Fruit fly (Drosophila melanogaster) whole organism, embryonic: ENCODE results near the gene CG6051.

Experiments used
- Blimp-1 ChIP-seq: fragments of 200-800 bp; sonication (Bioruptor generic); optimal IDR thresholded peaks from 3 replicates; lab custom pipeline; 2018; ENCODE audit warnings: missing biosample characterization, missing genetic modification characterization, mild to moderate bottlenecking, moderate library complexity, missing genetic modification reagents
- CG10267 ChIP-seq: fragments of 200-800 bp; sonication (Bioruptor generic); optimal IDR thresholded peaks from 2 replicates; lab custom pipeline; 2018; ENCODE audit warnings: missing biosample characterization, mild to moderate bottlenecking, missing genetic modification characterization, moderate library complexity
- CG13424 ChIP-seq: fragments of 200-800 bp; sonication (Bioruptor generic); optimal IDR thresholded peaks from 2 replicates; lab custom pipeline; 2019; ENCODE audit warnings: missing biosample characterization, mild to moderate bottlenecking, missing genetic modification characterization, moderate library complexity
- CG15696 ChIP-seq: fragments of 200-800 bp; sonication (Bioruptor generic); optimal IDR thresholded peaks from 2 replicates; lab custom pipeline; 2019; ENCODE audit warnings: missing biosample characterization, mild to moderate bottlenecking, missing genetic modification characterization, moderate library complexity
- CG17359 ChIP-seq: fragments of 200-800 bp; sonication (Bioruptor generic); optimal IDR thresholded peaks from 3 replicates; lab custom pipeline; 2018; ENCODE audit warnings: missing biosample characterization, mild to moderate bottlenecking, missing genetic modification characterization, moderate library complexity
- CG18262 ChIP-seq: fragments of 200-800 bp; optimal IDR thresholded peaks from 3 replicates; lab custom pipeline; 2019; ENCODE audit warnings: missing biosample characterization, mild to moderate bottlenecking, missing genetic modification characterization, moderate library complexity
- CG2678 ChIP-seq: fragments of 200-800 bp; sonication (Bioruptor generic); optimal IDR thresholded peaks from 3 replicates; lab custom pipeline; 2019; ENCODE audit warnings: missing biosample characterization, mild to moderate bottlenecking, missing genetic modification characterization, moderate library complexity
- CG30431 ChIP-seq: fragments of 200-800 bp; sonication (Bioruptor generic); optimal IDR thresholded peaks from 2 replicates; lab custom pipeline; 2017; ENCODE audit warnings: missing biosample characterization, missing genetic modification characterization
- CG34422 ChIP-seq: fragments of 200-800 bp; sonication (Bioruptor generic); IDR thresholded peaks from 3 replicates; pipeline ENCODE4 v1.3.6; 2022; ENCODE audit warnings: missing biosample characterization, missing genetic modification characterization
- CG4328 ChIP-seq: fragments of 200-800 bp; sonication (Bioruptor generic); optimal IDR thresholded peaks from 3 replicates; lab custom pipeline; 2017; ENCODE audit warnings: missing biosample characterization, missing genetic modification reagents, missing genetic modification characterization
- CG4360 ChIP-seq: fragments of 200-800 bp; sonication (Bioruptor generic); IDR thresholded peaks from 2 replicates; pipeline ENCODE4 v1.3.6; 2022; ENCODE audit warnings: missing biosample characterization, missing genetic modification characterization
- CG4820 ChIP-seq: fragments of 200-800 bp; sonication (Bioruptor generic); optimal IDR thresholded peaks from 3 replicates; lab custom pipeline; 2016; ENCODE audit warnings: missing biosample characterization, missing genetic modification characterization
- CG6813 ChIP-seq: fragments of 200-800 bp; sonication (Bioruptor generic); optimal IDR thresholded peaks from 2 replicates; lab custom pipeline; 2017; ENCODE audit warnings: missing biosample characterization, missing genetic modification characterization, mild to moderate bottlenecking, moderate library complexity, missing genetic modification reagents
- CG7271 ChIP-seq: fragments of 200-800 bp; sonication (Bioruptor generic); optimal IDR thresholded peaks from 2 replicates; lab custom pipeline; 2018; ENCODE audit warnings: missing biosample characterization, mild to moderate bottlenecking, missing genetic modification characterization, moderate library complexity
- CG7839 ChIP-seq: fragments of 200-800 bp; sonication (Bioruptor generic); optimal IDR thresholded peaks from 3 replicates; lab custom pipeline; 2018; ENCODE audit warnings: missing biosample characterization, mild to moderate bottlenecking, missing genetic modification characterization, moderate library complexity
- CG8281 ChIP-seq: fragments of 200-800 bp; sonication (Bioruptor generic); optimal IDR thresholded peaks from 2 replicates; lab custom pipeline; 2018; ENCODE audit warnings: missing biosample characterization, mild to moderate bottlenecking, missing genetic modification characterization, moderate library complexity
- CrebB ChIP-seq: fragments of 200-800 bp; sonication (Bioruptor generic); optimal IDR thresholded peaks from 3 replicates; lab custom pipeline; 2018; ENCODE audit warnings: missing biosample characterization, mild to moderate bottlenecking, missing genetic modification characterization
- HHEX ChIP-seq: fragments of 200-800 bp; sonication (Bioruptor generic); optimal IDR thresholded peaks from 3 replicates; lab custom pipeline; 2017; ENCODE audit warnings: missing biosample characterization, mild to moderate bottlenecking, missing genetic modification characterization, missing genetic modification reagents
- Hand ChIP-seq: fragments of 200-800 bp; sonication (Bioruptor generic); optimal IDR thresholded peaks from 2 replicates; lab custom pipeline; 2017; ENCODE audit warnings: mild to moderate bottlenecking, missing biosample characterization, missing genetic modification reagents, missing genetic modification characterization
- Hr78 ChIP-seq, 2 experiments: fragments of 200-800 bp in 1 of 2; fragments of >200 bp in 1 of 2; sonication (Bioruptor generic) in 1 of 2; optimal IDR thresholded peaks; 2 replicates each; lab custom pipeline; 2017 to 2019; ENCODE audit warnings: missing biosample characterization in 2 of 2, missing genetic modification characterization in 2 of 2, mild to moderate bottlenecking in 1 of 2, moderate library complexity in 1 of 2
- Med ChIP-seq: fragments of 200-800 bp; sonication (Bioruptor generic); peaks from one replicate; lab custom pipeline; 2016; ENCODE audit warnings: missing biosample characterization, missing genetic modification characterization, mild to moderate bottlenecking, inconsistent platforms, moderate library complexity
- Oli ChIP-seq: fragments of 200-800 bp; sonication (Bioruptor generic); optimal IDR thresholded peaks from 2 replicates; lab custom pipeline; 2018; ENCODE audit warnings: missing biosample characterization, mild to moderate bottlenecking, missing genetic modification characterization, moderate library complexity
- Ssrp ChIP-seq: fragments of 200-800 bp; sonication (Bioruptor generic); optimal IDR thresholded peaks from 2 replicates; lab custom pipeline; 2018; ENCODE audit warnings: missing biosample characterization, mild to moderate bottlenecking, missing genetic modification characterization, moderate library complexity
- Xbp1 ChIP-seq: fragments of 200-800 bp; sonication (Bioruptor generic); optimal IDR thresholded peaks from 3 replicates; lab custom pipeline; 2016; ENCODE audit warnings: missing biosample characterization, mild to moderate bottlenecking, missing genetic modification characterization
- ab ChIP-seq: fragments of 200-800 bp; sonication (Bioruptor generic); optimal IDR thresholded peaks from 2 replicates; lab custom pipeline; 2016; ENCODE audit warnings: missing biosample characterization, missing genetic modification characterization
- abd-A ChIP-seq: fragments of 200-800 bp; sonication (Bioruptor generic); optimal IDR thresholded peaks from 3 replicates; lab custom pipeline; 2019; ENCODE audit warnings: missing biosample characterization, mild to moderate bottlenecking, missing genetic modification characterization, moderate library complexity
- az2 ChIP-seq: fragments of 200-800 bp; sonication (Bioruptor generic); optimal IDR thresholded peaks from 3 replicates; lab custom pipeline; 2016; ENCODE audit warnings: missing biosample characterization, missing genetic modification characterization
- bsh ChIP-seq, 2 experiments: fragments of 200-800 bp; sonication (Bioruptor generic); optimal IDR thresholded peaks; 2 replicates each; lab custom pipeline; 2017 to 2018; ENCODE audit warnings: mild to moderate bottlenecking in 2 of 2, missing biosample characterization in 2 of 2, missing genetic modification characterization in 2 of 2, moderate library complexity in 1 of 2
- cas ChIP-seq: fragments of 200-800 bp; sonication (Bioruptor generic); IDR thresholded peaks from 2 replicates; pipeline ENCODE4 v1.3.6; 2022; ENCODE audit warnings: missing biosample characterization, missing genetic modification characterization
- croc ChIP-seq: fragments of 200-800 bp; sonication (Bioruptor generic); conservative IDR thresholded peaks from 3 replicates; pipeline ENCODE4 v1.3.6; 2022; ENCODE audit warnings: missing biosample characterization, missing genetic modification characterization
- cwo ChIP-seq: fragments of 200-800 bp; sonication (Bioruptor generic); optimal IDR thresholded peaks from 3 replicates; lab custom pipeline; 2017; ENCODE audit warnings: missing biosample characterization, missing genetic modification characterization, mild to moderate bottlenecking, moderate library complexity, missing genetic modification reagents
- eve ChIP-seq, 2 experiments: fragments of >200 bp; optimal IDR thresholded peaks; 2 replicates each; lab custom pipeline; 2017; ENCODE audit warnings: missing biosample characterization in 2 of 2, missing genetic modification characterization in 2 of 2
- fd64A ChIP-seq: fragments of 200-800 bp; sonication (Bioruptor generic); optimal IDR thresholded peaks from 3 replicates; lab custom pipeline; 2018; ENCODE audit warnings: missing biosample characterization, mild to moderate bottlenecking, missing genetic modification characterization
- ftz-f1 ChIP-seq: fragments of 200-800 bp; sonication (Bioruptor generic); optimal IDR thresholded peaks from 2 replicates; lab custom pipeline; 2016; ENCODE audit warnings: missing biosample characterization, missing genetic modification characterization
- grn ChIP-seq: fragments of 200-800 bp; sonication (Bioruptor generic); optimal IDR thresholded peaks from 3 replicates; lab custom pipeline; 2017; ENCODE audit warnings: missing biosample characterization, missing genetic modification characterization
- gsb-n ChIP-seq: fragments of 200-800 bp; sonication (Bioruptor generic); optimal IDR thresholded peaks from 3 replicates; lab custom pipeline; 2018; ENCODE audit warnings: missing biosample characterization, mild to moderate bottlenecking, missing genetic modification characterization
- gt ChIP-seq: fragments of 200-800 bp; sonication (Bioruptor generic); IDR thresholded peaks from 2 replicates; pipeline ENCODE4 v1.3.6; 2022; ENCODE audit warnings: missing biosample characterization, missing genetic modification characterization
- her ChIP-seq: fragments of 200-800 bp; sonication (Bioruptor generic); optimal IDR thresholded peaks from 2 replicates; lab custom pipeline; 2016; ENCODE audit warnings: missing biosample characterization, missing genetic modification characterization
- hth ChIP-seq: fragments of >200 bp; optimal IDR thresholded peaks from 2 replicates; lab custom pipeline; 2017; ENCODE audit warnings: inconsistent platforms
- ind ChIP-seq: fragments of 200-800 bp; sonication (Bioruptor generic); optimal IDR thresholded peaks from 3 replicates; lab custom pipeline; 2016; ENCODE audit warnings: missing biosample characterization, missing genetic modification characterization
- kni ChIP-seq: fragments of 200-800 bp; sonication (Bioruptor generic); optimal IDR thresholded peaks from 3 replicates; lab custom pipeline; 2017; ENCODE audit warnings: mild to moderate bottlenecking, missing biosample characterization, missing genetic modification reagents, missing genetic modification characterization
- lola ChIP-seq, 3 experiments: fragments of >200 bp in 2 of 3; fragments of 200-800 bp in 1 of 3; sonication (Bioruptor generic) in 1 of 3; optimal IDR thresholded peaks; 2 replicates each; lab custom pipeline; 2017 to 2019; ENCODE audit warnings: missing biosample characterization in 3 of 3, missing genetic modification characterization in 3 of 3, mild to moderate bottlenecking in 1 of 3, moderate library complexity in 1 of 3
- oc ChIP-seq: fragments of 200-800 bp; sonication (Bioruptor generic); optimal IDR thresholded peaks from 2 replicates; lab custom pipeline; 2018; ENCODE audit warnings: missing biosample characterization, mild to moderate bottlenecking, missing genetic modification characterization, moderate library complexity
- pho ChIP-seq: fragments of 200-800 bp; sonication (Bioruptor generic); optimal IDR thresholded peaks from 2 replicates; lab custom pipeline; 2016; ENCODE audit warnings: missing biosample characterization, missing genetic modification characterization
- sd ChIP-seq: fragments of 200-800 bp; sonication (Bioruptor generic); optimal IDR thresholded peaks from 3 replicates; lab custom pipeline; 2018; ENCODE audit warnings: missing biosample characterization, mild to moderate bottlenecking, missing genetic modification characterization, moderate library complexity
- ssp ChIP-seq: fragments of 200-800 bp; sonication (Bioruptor generic); IDR thresholded peaks from 2 replicates; pipeline ENCODE4 v1.3.6; 2022; ENCODE audit warnings: missing biosample characterization, missing genetic modification characterization
- sug ChIP-seq: fragments of 200-800 bp; optimal IDR thresholded peaks from 2 replicates; lab custom pipeline; 2019; ENCODE audit warnings: missing biosample characterization, mild to moderate bottlenecking, missing genetic modification characterization, moderate library complexity
- twi ChIP-seq: fragments of 200-800 bp; optimal IDR thresholded peaks from 2 replicates; lab custom pipeline; 2019; ENCODE audit warnings: missing biosample characterization, mild to moderate bottlenecking, missing genetic modification characterization, moderate library complexity

The CG6051 gene

dm6 chr3R:27148812-27149769 is 1.8 kb downstream of the CG6051 start (continued):
- TF ChIP-seq lola (GFP tag; optimal IDR thresholded peaks at IDR 0.05; lab: Kevin White, UChicago) (peak in 1 of 3 experiments; percentile 0), HHEX (GFP tag; lab: Kevin White, UChicago) (peak; percentile 3), abd-A (tag; lab: Kevin White, UChicago) (peak; percentile 90), CG15696 (tag; lab: Kevin White, UChicago) (no peak), fd64A (GFP tag; lab: Kevin White, UChicago) (peak; percentile 31), ab (no peak), Med (GFP tag; lab: Kevin White, UChicago) (peak; percentile 60), cwo (peak; percentile 57), hth (lab: Kevin White, UChicago) (peak; percentile 59), CG13424 (tag; lab: Kevin White, UChicago) (peak; percentile 11), Xbp1 (GFP tag; lab: Kevin White, UChicago) (peak; percentile 27), twi (tag; lab: Kevin White, UChicago) (peak; percentile 85), gt (GFP tag; lab: Robert Waterston, UW) (no peak), gsb-n (tag; lab: Kevin White, UChicago) (no peak), CG8281 (tag; lab: Kevin White, UChicago) (peak; percentile 91), sd (tag; lab: Kevin White, UChicago) (peak; percentile 56), sug (peak; percentile 56), CG2678 (peak; percentile 47), grn (peak; percentile 83), CG18262 (peak; percentile 7), CG7839 (tag; lab: Kevin White, UChicago) (peak; percentile 21), Oli (tag; lab: Kevin White, UChicago) (peak; percentile 24), CG10267 (no peak), ssp (GFP tag; lab: Robert Waterston, UW) (no peak), oc (tag; lab: Kevin White, UChicago) (no peak), kni (peak; percentile 8), Blimp-1 (GFP tag; lab: Kevin White, UChicago) (peak; percentile 11), bsh (GFP tag; optimal IDR thresholded peaks at IDR 0.05; lab: Kevin White, UChicago) (peak in 1 of 2 experiments; percentile 46), az2 (GFP tag; lab: Kevin White, UChicago) (peak; percentile 12), her (GFP tag; lab: Kevin White, UChicago) (no peak), CG4328 (GFP tag; lab: Kevin White, UChicago) (no peak), CG6813 (GFP tag; lab: Kevin White, UChicago) (peak; percentile 40), croc (GFP tag; lab: Robert Waterston, UW) (0 out of 3 replicates have a peak, but pooled peaks have one; percentile 14), CrebB (peak; percentile 18), ftz-f1 (peak; percentile 92), eve (GFP tag; optimal IDR thresholded peaks at IDR 0.05; lab: Kevin White, UChicago) (peak in 1 of 2 experiments; percentile 81)
- TF ChIP-seq, all 482 proteins: peak for 58

dm6 chr3R:27139963-27140362 is 10.9 kb downstream of the CG6051 start:
- TF ChIP-seq Hand (no peak), CG30431 (GFP tag; lab: Kevin White, UChicago) (no peak), CG4820 (GFP tag; lab: Kevin White, UChicago) (no peak), ind (GFP tag; lab: Kevin White, UChicago) (no peak), Ssrp (peak; percentile 15), pho (GFP tag; lab: Kevin White, UChicago) (no peak), Hr78 (GFP tag; optimal IDR thresholded peaks at IDR 0.05; lab: Kevin White, UChicago) (peak in 1 of 2 experiments; percentile 21), CG4360 (GFP tag; lab: Robert Waterston, UW) (no peak), bsh (GFP tag; optimal IDR thresholded peaks at IDR 0.05; lab: Kevin White, UChicago) (peak in 1 of 2 experiments; percentile 13), CG7271 (no peak), CG34422 (no peak), CG17359 (tag; lab: Kevin White, UChicago) (peak; percentile 15), cas (GFP tag; lab: Robert Waterston, UW) (no peak)
